Fruit fly (Drosophila melanogaster) whole organism, wandering third instar larva: ENCODE measurements around the gene loaf.
A peak's percentile ranks its signal among the peaks of the same experiment; 100 is the strongest.

ENCODE experiments used
- CG32264 ChIP-seq: fragments of 200-800 bp; sonication (Bioruptor generic); optimal IDR thresholded peaks from 2 replicates; lab custom pipeline; 2016; ENCODE audit warnings: missing biosample characterization, missing genetic modification characterization
- CG9705 ChIP-seq: fragments of 200-800 bp; sonication (Bioruptor generic); optimal IDR thresholded peaks from 2 replicates; lab custom pipeline; 2018; ENCODE audit warnings: missing biosample characterization, mild to moderate bottlenecking, missing genetic modification characterization
- CrebA ChIP-seq: fragments of 200-800 bp; sonication (Bioruptor generic); optimal IDR thresholded peaks from 2 replicates; lab custom pipeline; 2016; ENCODE audit warnings: missing biosample characterization, mild to moderate bottlenecking, missing genetic modification characterization, borderline replicate concordance
- Dfd ChIP-seq: fragments of >200 bp; optimal IDR thresholded peaks from 2 replicates; lab custom pipeline; 2017; ENCODE audit warnings: missing biosample characterization, missing genetic modification characterization
- GATAd ChIP-seq: sonication (Bioruptor generic); optimal IDR thresholded peaks from 2 replicates; lab custom pipeline; 2016; ENCODE audit warnings: missing biosample characterization, missing genetic modification characterization
- HLH106 ChIP-seq: fragments of 200-800 bp; optimal IDR thresholded peaks from 3 replicates; lab custom pipeline; 2019; ENCODE audit warnings: missing biosample characterization, mild to moderate bottlenecking, missing genetic modification characterization, moderate library complexity
- Hr83 ChIP-seq: fragments of 200-300 bp; sonication (Bioruptor generic); optimal IDR thresholded peaks from 2 replicates; lab custom pipeline; 2016; ENCODE audit warnings: missing biosample characterization, mild to moderate bottlenecking, missing genetic modification characterization, moderate library complexity; ENCODE audit not compliant: poor library complexity, severe bottlenecking
- Mio ChIP-seq: sonication (Bioruptor generic); optimal IDR thresholded peaks from 2 replicates; lab custom pipeline; 2016; ENCODE audit warnings: missing biosample characterization, missing genetic modification characterization
- N ChIP-seq: fragments of >200 bp; optimal IDR thresholded peaks from 2 replicates; lab custom pipeline; 2018; ENCODE audit warnings: missing biosample characterization, missing external identifiers, missing genetic modification characterization
- OdsH ChIP-seq: fragments of 200-800 bp; sonication (Bioruptor generic); optimal IDR thresholded peaks from 2 replicates; lab custom pipeline; 2016; ENCODE audit warnings: missing biosample characterization, mild to moderate bottlenecking, missing genetic modification characterization
- Rel ChIP-seq, 2 experiments: fragments of 200-800 bp; sonication (Bioruptor generic) in 1 of 2; optimal IDR thresholded peaks; 2 replicates in 1 of 2; 3 replicates in 1 of 2; lab custom pipeline; 2016 to 2019; ENCODE audit warnings: mild to moderate bottlenecking in 2 of 2, missing biosample characterization in 2 of 2, missing genetic modification characterization in 2 of 2, moderate library complexity in 1 of 2
- Sp1 ChIP-seq: fragments of 200-800 bp; sonication (Bioruptor generic); optimal IDR thresholded peaks from 3 replicates; lab custom pipeline; 2019; ENCODE audit warnings: missing biosample characterization, mild to moderate bottlenecking, missing genetic modification characterization, moderate library complexity
- Vsx2 ChIP-seq: fragments of 200-300, 225-300 bp; sonication (Bioruptor generic); optimal IDR thresholded peaks from 2 replicates; lab custom pipeline; 2018; ENCODE audit warnings: missing biosample characterization, missing genetic modification characterization; ENCODE audit not compliant: partially characterized antibody
- br ChIP-seq: fragments of 200-800 bp; sonication (Bioruptor generic); optimal IDR thresholded peaks from 2 replicates; lab custom pipeline; 2016; ENCODE audit warnings: missing biosample characterization, missing genetic modification characterization
- brk ChIP-seq: fragments of 200-800 bp; sonication (Bioruptor generic); optimal IDR thresholded peaks from 2 replicates; lab custom pipeline; 2016; ENCODE audit warnings: missing biosample characterization, mild to moderate bottlenecking, missing genetic modification characterization
- dl ChIP-seq, 2 experiments: fragments of 175-275, 200-275 bp in 1 of 2; fragments of 200-275 bp in 1 of 2; sonication (Bioruptor generic); optimal IDR thresholded peaks; lab custom pipeline; 2018; ENCODE audit warnings: mild to moderate bottlenecking in 2 of 2, missing biosample characterization in 2 of 2, missing genetic modification characterization in 2 of 2, moderate library complexity in 2 of 2; ENCODE audit not compliant: partially characterized antibody in 2 of 2, insufficient read depth in 1 of 2
- dsf ChIP-seq: sonication (Bioruptor generic); optimal IDR thresholded peaks from 2 replicates; lab custom pipeline; 2016; ENCODE audit warnings: missing biosample characterization, missing genetic modification characterization, borderline replicate concordance
- ey ChIP-seq: fragments of 200-800 bp; sonication (Bioruptor generic); optimal IDR thresholded peaks from 2 replicates; lab custom pipeline; 2016; ENCODE audit warnings: missing biosample characterization, missing genetic modification characterization
- fru ChIP-seq: fragments of 200-800 bp; sonication (Bioruptor generic); optimal IDR thresholded peaks from 3 replicates; lab custom pipeline; 2016; ENCODE audit warnings: missing biosample characterization, mild to moderate bottlenecking, missing genetic modification characterization
- h ChIP-seq: fragments of 200-800 bp; sonication (Bioruptor generic); optimal IDR thresholded peaks from 3 replicates; lab custom pipeline; 2016; ENCODE audit warnings: missing biosample characterization, mild to moderate bottlenecking, missing genetic modification characterization
- jim ChIP-seq: fragments of 175-275, 200-325 bp; sonication (Bioruptor generic); optimal IDR thresholded peaks from 2 replicates; lab custom pipeline; 2016; ENCODE audit warnings: missing biosample characterization, mild to moderate bottlenecking, missing genetic modification characterization
- lola ChIP-seq: fragments of >200 bp; optimal IDR thresholded peaks from 2 replicates; lab custom pipeline; 2017; ENCODE audit warnings: missing biosample characterization, missing genetic modification characterization
- pan ChIP-seq: fragments of >200 bp; optimal IDR thresholded peaks from 2 replicates; lab custom pipeline; 2017
- rgr ChIP-seq: fragments of 200-800 bp; sonication (Bioruptor generic); optimal IDR thresholded peaks from 3 replicates; lab custom pipeline; 2016; ENCODE audit warnings: missing biosample characterization, mild to moderate bottlenecking, missing genetic modification characterization
- sage ChIP-seq: fragments of 200-800 bp; sonication (Bioruptor generic); optimal IDR thresholded peaks from 2 replicates; lab custom pipeline; 2016; ENCODE audit warnings: missing biosample characterization, mild to moderate bottlenecking, missing genetic modification characterization
- sv ChIP-seq: fragments of 200-800 bp; sonication (Bioruptor generic); optimal IDR thresholded peaks from 3 replicates; lab custom pipeline; 2016; ENCODE audit warnings: missing biosample characterization, missing genetic modification characterization
- tai ChIP-seq: sonication (Bioruptor generic); optimal IDR thresholded peaks from 2 replicates; lab custom pipeline; 2016; ENCODE audit warnings: missing biosample characterization, missing genetic modification characterization
- usp ChIP-seq: fragments of >200 bp; optimal IDR thresholded peaks from 2 replicates; lab custom pipeline; 2017; ENCODE audit warnings: missing biosample characterization, missing genetic modification characterization
- woc ChIP-seq: sonication (Bioruptor generic); optimal IDR thresholded peaks from 2 replicates; lab custom pipeline; 2016; ENCODE audit warnings: missing biosample characterization, mild to moderate bottlenecking, missing genetic modification characterization

The loaf gene

DNA sequence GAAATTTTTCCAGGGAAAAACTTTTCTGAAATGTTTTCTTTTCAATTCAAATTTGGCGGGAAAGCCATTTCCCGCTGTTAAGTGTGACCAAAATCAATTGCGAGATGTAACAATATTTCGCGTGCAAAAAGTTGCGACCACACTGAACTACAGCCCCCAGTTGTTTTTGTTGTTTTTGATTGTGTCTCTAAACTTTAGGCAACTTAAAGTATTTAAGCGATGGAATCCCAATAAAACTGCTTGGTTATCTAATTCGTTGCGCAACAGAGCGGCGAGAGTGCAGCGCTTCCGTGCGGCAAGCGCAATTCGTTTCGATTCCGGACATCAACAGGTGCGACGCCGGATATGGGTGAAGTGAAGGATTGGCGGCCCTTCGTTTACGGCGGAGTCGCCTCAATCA lies 45.2 kb downstream of the loaf start, which contains the start of gene Bmcp:
Gene Bmcp (plus strand): TSS at position 155 of the 400 bp plus-strand sequence.
- TF ChIP-seq tai (GFP tag; lab: Kevin White, UChicago): no peak
- TF ChIP-seq rgr (GFP tag; lab: Kevin White, UChicago): no peak
- TF ChIP-seq sage (GFP tag; lab: Kevin White, UChicago): no peak
- no peak for TF ChIP-seq GATAd
- no peak for TF ChIP-seq Hr83 (GFP tag; lab: Kevin White, UChicago)
- TF ChIP-seq Sp1 (GFP tag; lab: Kevin White, UChicago): no peak
- TF ChIP-seq CG32264: no peak
- TF ChIP-seq woc (GFP tag; lab: Kevin White, UChicago): no peak
- no peak for TF ChIP-seq CG9705 (GFP tag; lab: Kevin White, UChicago)
- TF ChIP-seq CrebA (GFP tag; lab: Kevin White, UChicago): no peak
- TF ChIP-seq brk: no peak
- TF ChIP-seq jim (GFP tag; lab: Kevin White, UChicago): no peak
- no peak for TF ChIP-seq br (GFP tag; lab: Kevin White, UChicago)
- no peak for TF ChIP-seq dl (GFP tag; optimal IDR thresholded peaks at IDR 0.05; lab: Kevin White, UChicago; ENCODE audit: insufficient read depth in 1 of 2, partially characterized antibody in 2 of 2)
- no peak for TF ChIP-seq N (GFP tag; lab: Kevin White, UChicago)
- TF ChIP-seq Mio (GFP tag; lab: Kevin White, UChicago): no peak
- TF ChIP-seq dsf (GFP tag; lab: Kevin White, UChicago): no peak
- no peak for TF ChIP-seq ey (GFP tag; lab: Kevin White, UChicago)

DNA sequence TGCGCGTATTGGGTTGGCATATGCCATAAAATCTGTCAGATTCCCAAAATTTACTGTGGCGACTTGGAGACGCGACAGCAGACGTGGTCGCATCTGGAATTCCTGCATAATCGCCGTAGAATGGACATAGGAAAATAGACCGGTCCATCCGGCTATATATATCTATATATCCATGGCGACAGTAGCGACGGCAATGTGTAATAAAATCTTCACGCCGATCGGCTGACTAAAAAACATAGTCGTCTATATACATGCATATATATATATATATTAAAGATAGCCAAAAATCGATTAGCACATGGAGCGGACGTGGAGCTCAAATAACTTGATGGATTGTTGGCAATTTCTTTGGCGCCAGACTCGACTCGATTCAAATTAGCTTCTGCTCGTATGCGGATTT lies 48.0 kb downstream of the loaf start:
- no peak for TF ChIP-seq Hr83 (GFP tag; lab: Kevin White, UChicago)
- TF ChIP-seq CG9705 (GFP tag; lab: Kevin White, UChicago): no peak
- no peak for TF ChIP-seq Vsx2 (GFP tag; lab: Kevin White, UChicago)
- no peak for TF ChIP-seq rgr (GFP tag; lab: Kevin White, UChicago)
- TF ChIP-seq OdsH (GFP tag; lab: Kevin White, UChicago): no peak
- TF ChIP-seq usp (GFP tag; lab: Kevin White, UChicago): no peak
- TF ChIP-seq CG32264: no peak
- no peak for TF ChIP-seq sv
- no peak for TF ChIP-seq dsf (GFP tag; lab: Kevin White, UChicago)
- no peak for TF ChIP-seq tai (GFP tag; lab: Kevin White, UChicago)
- no peak for TF ChIP-seq pan (lab: Kevin White, UChicago)
- TF ChIP-seq dl (GFP tag; optimal IDR thresholded peaks at IDR 0.05; lab: Kevin White, UChicago; ENCODE audit: insufficient read depth in 1 of 2, partially characterized antibody in 2 of 2): no peak
- TF ChIP-seq CrebA (GFP tag; lab: Kevin White, UChicago): no peak
- TF ChIP-seq fru: no peak
- no peak for TF ChIP-seq br (GFP tag; lab: Kevin White, UChicago)
- no peak for TF ChIP-seq Sp1 (GFP tag; lab: Kevin White, UChicago)
- TF ChIP-seq lola (GFP tag; lab: Kevin White, UChicago): no peak

DNA sequence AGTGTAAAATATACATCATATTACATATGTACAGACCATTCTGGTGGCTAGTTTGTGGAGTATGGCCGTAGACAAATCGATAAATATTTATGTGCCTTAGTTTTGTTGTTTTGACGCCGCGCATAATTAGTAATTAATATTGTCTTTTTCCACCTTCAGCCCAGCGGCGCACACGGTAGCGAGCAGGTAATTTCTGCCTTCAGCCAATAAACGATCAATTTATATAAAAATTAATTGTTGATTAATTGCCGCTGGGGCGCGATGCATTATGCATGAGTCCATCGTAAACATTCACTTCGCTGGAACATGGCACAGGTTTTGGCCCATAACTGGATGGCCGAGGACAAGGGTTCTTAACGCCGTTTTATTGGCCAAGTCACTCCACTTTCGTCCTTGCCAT lies 48.7 kb downstream of the loaf start:
- TF ChIP-seq jim (GFP tag; lab: Kevin White, UChicago): no peak
- TF ChIP-seq lola (GFP tag; lab: Kevin White, UChicago): no peak
- TF ChIP-seq CG32264: no peak
- no peak for TF ChIP-seq Hr83 (GFP tag; lab: Kevin White, UChicago)
- TF ChIP-seq CG9705 (GFP tag; lab: Kevin White, UChicago): no peak
- no peak for TF ChIP-seq tai (GFP tag; lab: Kevin White, UChicago)
- TF ChIP-seq ey (GFP tag; lab: Kevin White, UChicago): no peak
- no peak for TF ChIP-seq Rel (GFP tag; optimal IDR thresholded peaks at IDR 0.05; lab: Kevin White, UChicago)
- no peak for TF ChIP-seq Rel (tag; optimal IDR thresholded peaks at IDR 0.05; lab: Kevin White, UChicago)
- no peak for TF ChIP-seq HLH106 (tag; lab: Kevin White, UChicago)
- TF ChIP-seq pan (lab: Kevin White, UChicago): no peak
- TF ChIP-seq brk: no peak
- no peak for TF ChIP-seq OdsH (GFP tag; lab: Kevin White, UChicago)

DNA sequence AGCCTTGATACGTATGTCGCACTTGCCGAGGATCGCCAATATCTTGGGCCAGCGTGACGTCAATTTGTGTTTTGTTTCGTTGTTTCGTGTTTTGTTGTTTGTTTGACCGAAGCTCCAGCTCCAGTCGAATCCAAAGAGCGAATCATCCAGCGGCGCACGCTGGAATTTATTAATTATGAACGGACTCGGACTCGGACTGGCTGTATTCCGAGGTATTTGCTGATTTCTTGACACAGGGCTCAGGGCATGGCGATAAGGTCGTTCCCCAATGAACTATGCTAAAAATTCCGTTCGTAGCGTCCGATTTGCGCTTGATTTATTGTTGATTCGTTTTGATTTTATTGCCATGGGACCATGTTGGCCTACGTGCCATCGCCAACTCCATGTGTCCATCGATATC lies 49.1 kb downstream of the loaf start:
- TF ChIP-seq HLH106 (tag; lab: Kevin White, UChicago) (no peak), dl (GFP tag; optimal IDR thresholded peaks at IDR 0.05; lab: Kevin White, UChicago; ENCODE audit: insufficient read depth in 1 of 2, partially characterized antibody in 2 of 2) (peak in 1 of 2 experiments; percentile 15), h (peak; percentile 37)

dm6 chr3L:11716347-11716746 lies 49.6 kb downstream of the loaf start:
- TF ChIP-seq Dfd (GFP tag; lab: Kevin White, UChicago) (peak; percentile 56), CG9705 (GFP tag; lab: Kevin White, UChicago) (no peak)
